Fruit fly (Drosophila melanogaster) whole organism, adult: ENCODE results near the gene CG16978.
A peak's percentile ranks its signal among the peaks of the same experiment; 100 is the strongest.

Source experiments
- CG11617 ChIP-seq: fragments of 200-800 bp; sonication (Bioruptor generic); optimal IDR thresholded peaks from 2 replicates; lab custom pipeline; 2017; ENCODE audit warnings: mild to moderate bottlenecking, missing biosample characterization, missing genetic modification reagents, missing genetic modification characterization
- CG12768 ChIP-seq: fragments of 200-800 bp; sonication (Bioruptor generic); optimal IDR thresholded peaks from 2 replicates; lab custom pipeline; 2017; ENCODE audit warnings: missing biosample characterization, missing genetic modification characterization, mild to moderate bottlenecking, moderate library complexity, missing genetic modification reagents
- CG14711 ChIP-seq: fragments of 200-800 bp; sonication (Bioruptor generic); optimal IDR thresholded peaks from 2 replicates; lab custom pipeline; 2018; ENCODE audit warnings: missing biosample characterization, mild to moderate bottlenecking, missing genetic modification characterization, moderate library complexity
- CG1620 ChIP-seq: fragments of 200-800 bp; sonication (Bioruptor generic); optimal IDR thresholded peaks from 2 replicates; lab custom pipeline; 2016; ENCODE audit warnings: missing biosample characterization, missing genetic modification characterization
- CG33017 ChIP-seq: fragments of 200-800 bp; sonication (Bioruptor generic); optimal IDR thresholded peaks from 2 replicates; lab custom pipeline; 2018; ENCODE audit warnings: missing biosample characterization, mild to moderate bottlenecking, missing genetic modification characterization, moderate library complexity
- CG5204 ChIP-seq: fragments of 200-800 bp; sonication (Bioruptor generic); optimal IDR thresholded peaks from 2 replicates; lab custom pipeline; 2016; ENCODE audit warnings: missing biosample characterization, missing genetic modification characterization
- CG7045 ChIP-seq: fragments of 200-800 bp; sonication (Bioruptor generic); optimal IDR thresholded peaks from 2 replicates; lab custom pipeline; 2017; ENCODE audit warnings: missing biosample characterization, mild to moderate bottlenecking, missing genetic modification characterization
- CG7101 ChIP-seq: fragments of 200-800 bp; sonication (Bioruptor generic); optimal IDR thresholded peaks from 2 replicates; lab custom pipeline; 2018; ENCODE audit warnings: missing biosample characterization, mild to moderate bottlenecking, missing genetic modification characterization, moderate library complexity
- Clk ChIP-seq: fragments of 200-800 bp; sonication (Bioruptor generic); optimal IDR thresholded peaks from 2 replicates; lab custom pipeline; 2017; ENCODE audit warnings: missing biosample characterization, missing genetic modification characterization
- Crg-1 ChIP-seq: fragments of 200-800 bp; sonication (Bioruptor generic); optimal IDR thresholded peaks from 2 replicates; lab custom pipeline; 2016; ENCODE audit warnings: missing biosample characterization, missing genetic modification characterization
- Hr96 ChIP-seq: fragments of 200-800 bp; sonication (Bioruptor generic); optimal IDR thresholded peaks from 2 replicates; lab custom pipeline; 2016; ENCODE audit warnings: missing biosample characterization, missing genetic modification characterization
- Mnt ChIP-seq: fragments of 200-800 bp; sonication (Bioruptor generic); optimal IDR thresholded peaks from 2 replicates; lab custom pipeline; 2016; ENCODE audit warnings: missing biosample characterization, mild to moderate bottlenecking, missing genetic modification characterization
- bab1 ChIP-seq: fragments of 200-800 bp; sonication (Bioruptor generic); optimal IDR thresholded peaks from 3 replicates; lab custom pipeline; 2019; ENCODE audit warnings: missing biosample characterization, mild to moderate bottlenecking, missing genetic modification characterization, moderate library complexity
- cic ChIP-seq: fragments of 200-800 bp; sonication (Bioruptor generic); optimal IDR thresholded peaks from 2 replicates; lab custom pipeline; 2017; ENCODE audit warnings: missing biosample characterization, mild to moderate bottlenecking, missing genetic modification characterization, moderate library complexity
- cnc ChIP-seq, 2 experiments: fragments of >200 bp; optimal IDR thresholded peaks; 2 replicates each; lab custom pipeline; 2017
- kay ChIP-seq: fragments of 200-800 bp; sonication (Bioruptor generic); peaks from one replicate; lab custom pipeline; 2016; ENCODE audit warnings: missing biosample characterization, missing genetic modification characterization, borderline replicate concordance
- ovo ChIP-seq: fragments of 200-800 bp; sonication (Bioruptor generic); optimal IDR thresholded peaks from 2 replicates; lab custom pipeline; 2016; ENCODE audit warnings: missing biosample characterization, missing genetic modification characterization
- pad ChIP-seq: fragments of 200-800 bp; sonication (Bioruptor generic); optimal IDR thresholded peaks from 3 replicates; lab custom pipeline; 2017; ENCODE audit warnings: missing biosample characterization, missing genetic modification characterization, mild to moderate bottlenecking, moderate library complexity, missing genetic modification reagents
- tj ChIP-seq: fragments of 200-800 bp; sonication (Bioruptor generic); optimal IDR thresholded peaks from 3 replicates; lab custom pipeline; 2017; ENCODE audit warnings: missing biosample characterization, mild to moderate bottlenecking, missing genetic modification characterization, moderate library complexity
- toe ChIP-seq: fragments of 200-800 bp; sonication (Bioruptor generic); optimal IDR thresholded peaks from 2 replicates; lab custom pipeline; 2016; ENCODE audit warnings: missing biosample characterization, missing genetic modification characterization

The CG16978 gene

dm6 chr2L:13098301-13098700 is 45.1 kb downstream of the CG16978 start:
- no peak for TF ChIP-seq CG7101 (tag; lab: Kevin White, UChicago)
- TF ChIP-seq CG12768 = peak; percentile 55
- no peak for TF ChIP-seq bab1 (GFP tag; lab: Kevin White, UChicago)
- no peak for TF ChIP-seq CG1620 (GFP tag; lab: Kevin White, UChicago)
- TF ChIP-seq toe (GFP tag; lab: Kevin White, UChicago) = peak; percentile 35
- TF ChIP-seq CG5204 (GFP tag; lab: Kevin White, UChicago) = no peak
- TF ChIP-seq ovo = no peak
- TF ChIP-seq Crg-1 (GFP tag; lab: Kevin White, UChicago) = peak; percentile 37
- peak; percentile 77 for TF ChIP-seq kay (GFP tag; lab: Kevin White, UChicago)
- TF ChIP-seq Clk (GFP tag; lab: Kevin White, UChicago) = no peak
- TF ChIP-seq tj (GFP tag; lab: Kevin White, UChicago) = no peak
- no peak for TF ChIP-seq CG11617 (GFP tag; lab: Kevin White, UChicago)
- no peak for TF ChIP-seq Mnt
- TF ChIP-seq CG14711 (tag; lab: Kevin White, UChicago) = no peak
- peak; percentile 66 for TF ChIP-seq cic (GFP tag; lab: Kevin White, UChicago)
- TF ChIP-seq cnc (optimal IDR thresholded peaks at IDR 0.05; lab: Kevin White, UChicago) = no peak
- TF ChIP-seq Hr96 = no peak
- TF ChIP-seq pad (GFP tag; lab: Kevin White, UChicago) = no peak
- TF ChIP-seq CG33017 (tag; lab: Kevin White, UChicago) = peak; percentile 50
- TF ChIP-seq CG7045 (GFP tag; lab: Kevin White, UChicago) = peak; percentile 15

- TF ChIP-seq Mnt (no peak), Crg-1 (GFP tag; lab: Kevin White, UChicago) (no peak), kay (GFP tag; lab: Kevin White, UChicago) (no peak), CG33017 (tag; lab: Kevin White, UChicago) (no peak), bab1 (GFP tag; lab: Kevin White, UChicago) (no peak)
Observed at dm6 chr2L:13097200-13097599, 46.2 kb downstream of the CG16978 start.

dm6 chr2L:13095805-13096204 is 47.6 kb downstream of the CG16978 start:
- TF ChIP-seq CG7045 (GFP tag; lab: Kevin White, UChicago) (no peak), CG14711 (tag; lab: Kevin White, UChicago) (no peak), Crg-1 (GFP tag; lab: Kevin White, UChicago) (no peak), kay (GFP tag; lab: Kevin White, UChicago) (no peak), Mnt (no peak), toe (GFP tag; lab: Kevin White, UChicago) (no peak), CG7101 (tag; lab: Kevin White, UChicago) (no peak), bab1 (GFP tag; lab: Kevin White, UChicago) (no peak), pad (GFP tag; lab: Kevin White, UChicago) (no peak)
